Worm (Caenorhabditis elegans) whole organism, young adult: ENCODE results near the gene R08D7.7.

Source experiments
- ceh-27 ChIP-seq: fragments of 200-800 bp; sonication (Bioruptor generic); optimal IDR thresholded peaks from 2 replicates; lab custom pipeline; 2018; ENCODE audit warnings: mild to moderate bottlenecking, missing genetic modification characterization, moderate library complexity, missing compliant biosample characterization
- lin-26 ChIP-seq: fragments of 200-800 bp; sonication (Bioruptor generic); IDR thresholded peaks from 2 replicates; pipeline ENCODE4 v1.3.6; 2022; ENCODE audit warnings: missing genetic modification reagents, missing genetic modification characterization, missing compliant biosample characterization
- nhr-179 ChIP-seq: sonication (generic microtip); optimal IDR thresholded peaks from 2 replicates; lab custom pipeline; 2016; ENCODE audit warnings: mild to moderate bottlenecking, missing genetic modification characterization, missing compliant biosample characterization
- pbrm-1 ChIP-seq: fragments of 200-800 bp; sonication (Bioruptor generic); IDR thresholded peaks from 2 replicates; pipeline ENCODE4 v1.3.6; 2022; ENCODE audit warnings: missing genetic modification reagents, missing genetic modification characterization, missing compliant biosample characterization
- pha-4 ChIP-seq: fragments of 150-350 bp; sonication (generic microtip); optimal IDR thresholded peaks from 2 replicates; lab custom pipeline; 2014; ENCODE audit warnings: missing biosample characterization, missing genetic modification reagents, missing genetic modification characterization
- unc-130 ChIP-seq: sonication (generic microtip); optimal IDR thresholded peaks from 2 replicates; lab custom pipeline; 2016; ENCODE audit warnings: missing genetic modification reagents, missing genetic modification characterization, missing compliant biosample characterization

DNA sequence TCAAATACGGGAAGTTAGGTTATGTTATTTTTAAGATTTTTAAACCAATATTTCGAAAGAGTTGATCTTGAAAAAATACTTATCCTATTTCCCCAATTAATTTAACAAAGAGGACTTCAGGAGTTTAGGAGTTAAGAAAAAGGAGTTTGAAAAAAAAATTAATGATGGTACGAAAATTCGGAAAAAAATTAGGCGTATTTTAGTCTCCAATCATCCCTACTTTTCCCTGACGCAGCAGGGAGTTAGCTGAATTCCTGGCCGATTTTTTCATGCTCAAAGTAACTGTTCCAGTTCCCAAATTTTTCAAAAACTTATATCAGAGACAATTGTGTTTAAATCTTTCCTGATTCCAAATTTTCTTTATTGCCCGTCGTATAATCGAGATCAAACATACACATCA lies 33.7 kb downstream of the R08D7.7 start:
- TF ChIP-seq pha-4 (no peak), nhr-179 (no peak), lin-26 (GFP tag; lab: Robert Waterston, UW) (no peak), unc-130 (GFP tag; lab: Kevin White, UChicago) (no peak), ceh-27 (no peak), pbrm-1 (GFP tag; lab: Robert Waterston, UW) (no peak)
